Fruit fly (Drosophila melanogaster): ENCODE measurements around the gene CG34130.

- no peak for TF ChIP-seq lola (GFP tag; optimal IDR thresholded peaks at IDR 0.05)
- no peak for TF ChIP-seq chinmo (GFP tag; IDR thresholded peaks at IDR 0.05; ENCODE audit: partially characterized antibody)
- TF ChIP-seq CG4282 (GFP tag; optimal IDR thresholded peaks at IDR 0.05), result no peak
- no peak for TF ChIP-seq Hsf (GFP tag; optimal IDR thresholded peaks at IDR 0.05)
- no peak for TF ChIP-seq CG10209 (GFP tag; optimal IDR thresholded peaks at IDR 0.05)
- TF ChIP-seq CG3163 (GFP tag; optimal IDR thresholded peaks at IDR 0.05), result no peak
- TF ChIP-seq eve (GFP tag; optimal IDR thresholded peaks at IDR 0.05), result no peak
- TF ChIP-seq CG10654 (GFP tag; optimal IDR thresholded peaks at IDR 0.05), result no peak
- no peak for TF ChIP-seq MBD-R2 (GFP tag; IDR thresholded peaks at IDR 0.05)
Observed at dm6 chr3R:26185201-26185688, 4.5 kb downstream of the CG34130 start, which contains the start of gene CG31086.

Measured in whole organism, embryonic.